Fruit fly (Drosophila melanogaster) whole organism, embryonic: ENCODE results near the gene Cyp12a5.

Experiments used
- Abd-B ChIP-seq: fragments of 200-800 bp; sonication (Bioruptor generic); optimal IDR thresholded peaks from 2 replicates; lab custom pipeline; 2018; ENCODE audit warnings: missing biosample characterization, mild to moderate bottlenecking, missing genetic modification characterization, moderate library complexity
- Adf1 ChIP-seq: fragments of 200-800 bp; sonication (Bioruptor generic); IDR thresholded peaks from 2 replicates; pipeline ENCODE4 v1.3.6; 2022; ENCODE audit warnings: missing biosample characterization, missing genetic modification characterization
- Atf3 ChIP-seq: fragments of 200-800 bp; sonication (Bioruptor generic); optimal IDR thresholded peaks from 3 replicates; lab custom pipeline; 2016; ENCODE audit warnings: missing biosample characterization, missing genetic modification characterization
- BEAF-32 ChIP-seq: fragments of 200-800 bp; sonication (Bioruptor generic); optimal IDR thresholded peaks from 3 replicates; lab custom pipeline; 2017; ENCODE audit warnings: missing biosample characterization, missing genetic modification characterization, mild to moderate bottlenecking, moderate library complexity, missing genetic modification reagents
- BtbVII ChIP-seq: fragments of 200-800 bp; sonication (Bioruptor generic); optimal IDR thresholded peaks from 3 replicates; lab custom pipeline; 2017; ENCODE audit warnings: missing biosample characterization, mild to moderate bottlenecking, missing genetic modification characterization
- CG11504 ChIP-seq: fragments of 200-800 bp; sonication (Bioruptor generic); optimal IDR thresholded peaks from 3 replicates; lab custom pipeline; 2019; ENCODE audit warnings: missing biosample characterization, mild to moderate bottlenecking, missing genetic modification characterization, moderate library complexity
- CG12219 ChIP-seq: fragments of 200-800 bp; sonication (Bioruptor generic); optimal IDR thresholded peaks from 3 replicates; lab custom pipeline; 2018; ENCODE audit warnings: missing biosample characterization, mild to moderate bottlenecking, missing genetic modification characterization
- CG12299 ChIP-seq: fragments of 200-800 bp; sonication (Bioruptor generic); optimal IDR thresholded peaks from 2 replicates; lab custom pipeline; 2018; ENCODE audit warnings: missing biosample characterization, mild to moderate bottlenecking, missing genetic modification characterization
- CG12659 ChIP-seq: fragments of 200-800 bp; sonication (Bioruptor generic); optimal IDR thresholded peaks from 3 replicates; lab custom pipeline; 2017; ENCODE audit warnings: mild to moderate bottlenecking, missing biosample characterization, missing genetic modification reagents, missing genetic modification characterization
- CG13123 ChIP-seq: fragments of 200-800 bp; sonication (Bioruptor generic); optimal IDR thresholded peaks from 2 replicates; lab custom pipeline; 2016; ENCODE audit warnings: missing biosample characterization, missing genetic modification characterization
- CG13624 ChIP-seq: fragments of 200-800 bp; sonication (Bioruptor generic); optimal IDR thresholded peaks from 2 replicates; lab custom pipeline; 2016; ENCODE audit warnings: missing biosample characterization, missing genetic modification characterization
- CG14050 ChIP-seq: fragments of 200-800 bp; sonication (Bioruptor generic); IDR thresholded peaks from 3 replicates; pipeline ENCODE4 v1.3.6; 2022; ENCODE audit warnings: missing biosample characterization, missing genetic modification characterization
- CG14860 ChIP-seq: fragments of 200-800 bp; sonication (Bioruptor generic); IDR thresholded peaks from 3 replicates; pipeline ENCODE4 v1.3.6; 2022; ENCODE audit warnings: missing biosample characterization, missing genetic modification characterization; ENCODE audit not compliant: partially characterized antibody
- CG15073 ChIP-seq: fragments of 200-800 bp; sonication (Bioruptor generic); optimal IDR thresholded peaks from 2 replicates; lab custom pipeline; 2016; ENCODE audit warnings: missing biosample characterization, missing genetic modification characterization
- CG17328 ChIP-seq: fragments of 200-800 bp; sonication (Bioruptor generic); IDR thresholded peaks from 2 replicates; pipeline ENCODE4 v1.3.6; 2022; ENCODE audit warnings: missing biosample characterization, missing genetic modification characterization
- CG43689 ChIP-seq: fragments of 200-800 bp; sonication (Bioruptor generic); IDR thresholded peaks from 2 replicates; pipeline ENCODE4 v1.3.6; 2022; ENCODE audit warnings: missing biosample characterization, missing genetic modification characterization
- CG6175 ChIP-seq: fragments of 200-800 bp; sonication (Bioruptor generic); IDR thresholded peaks from 3 replicates; pipeline ENCODE4 v1.3.6; 2022; ENCODE audit warnings: missing biosample characterization, missing genetic modification characterization
- CG7745 ChIP-seq: fragments of 200-800 bp; sonication (Bioruptor generic); optimal IDR thresholded peaks from 2 replicates; lab custom pipeline; 2018; ENCODE audit warnings: missing biosample characterization, mild to moderate bottlenecking, missing genetic modification characterization, moderate library complexity
- CHES-1-like ChIP-seq: fragments of 200-800 bp; sonication (Bioruptor generic); optimal IDR thresholded peaks from 2 replicates; lab custom pipeline; 2016; ENCODE audit warnings: missing biosample characterization, missing genetic modification characterization
- Dad ChIP-seq: fragments of 200-800 bp; sonication (Bioruptor generic); optimal IDR thresholded peaks from 3 replicates; lab custom pipeline; 2016; ENCODE audit warnings: missing biosample characterization, missing genetic modification characterization
- E2f1 ChIP-seq: fragments of 200-800 bp; sonication (Bioruptor generic); IDR thresholded peaks from 2 replicates; pipeline ENCODE4 v1.3.6; 2022; ENCODE audit warnings: missing biosample characterization, missing genetic modification characterization
- Hand ChIP-seq: fragments of 200-800 bp; sonication (Bioruptor generic); optimal IDR thresholded peaks from 2 replicates; lab custom pipeline; 2017; ENCODE audit warnings: mild to moderate bottlenecking, missing biosample characterization, missing genetic modification reagents, missing genetic modification characterization
- MTF-1 ChIP-seq: fragments of 200-800 bp; sonication (Bioruptor generic); optimal IDR thresholded peaks from 2 replicates; lab custom pipeline; 2018; ENCODE audit warnings: missing biosample characterization, mild to moderate bottlenecking, missing genetic modification characterization, borderline replicate concordance
- Mad ChIP-seq: fragments of 200-800 bp; sonication (Bioruptor generic); optimal IDR thresholded peaks from 2 replicates; lab custom pipeline; 2016; ENCODE audit warnings: missing biosample characterization, missing genetic modification characterization
- Nf-YB ChIP-seq: fragments of 200-800 bp; sonication (Bioruptor generic); optimal IDR thresholded peaks from 3 replicates; lab custom pipeline; 2019; ENCODE audit warnings: missing biosample characterization, mild to moderate bottlenecking, missing genetic modification characterization, moderate library complexity
- Pdp1 ChIP-seq, 2 experiments: fragments of 200-800 bp; sonication (Bioruptor generic); optimal IDR thresholded peaks; 3 replicates each; lab custom pipeline; 2016; ENCODE audit warnings: missing biosample characterization in 2 of 2, missing genetic modification characterization in 2 of 2, mild to moderate bottlenecking in 1 of 2, moderate library complexity in 1 of 2
- Sry-β ChIP-seq: fragments of 200-800 bp; sonication (Bioruptor generic); optimal IDR thresholded peaks from 2 replicates; lab custom pipeline; 2018; ENCODE audit warnings: missing biosample characterization, mild to moderate bottlenecking, missing genetic modification characterization, moderate library complexity
- Stat92E ChIP-seq, 3 experiments: fragments of >200 bp in 2 of 3; fragments of 200-800 bp in 1 of 3; sonication (Bioruptor generic) in 1 of 3; optimal IDR thresholded peaks; 2 replicates each; lab custom pipeline; 2017 to 2019; ENCODE audit warnings: missing biosample characterization in 3 of 3, missing genetic modification characterization in 3 of 3, mild to moderate bottlenecking in 1 of 3, moderate library complexity in 1 of 3
- amos ChIP-seq: fragments of 200-800 bp; sonication (Bioruptor generic); IDR thresholded peaks from 2 replicates; pipeline ENCODE4 v1.3.6; 2022; ENCODE audit warnings: missing biosample characterization, missing genetic modification characterization; ENCODE audit not compliant: partially characterized antibody
- bcd ChIP-seq: fragments of 200-800 bp; sonication (Bioruptor generic); optimal IDR thresholded peaks from 2 replicates; lab custom pipeline; 2017; ENCODE audit warnings: missing biosample characterization, mild to moderate bottlenecking, missing genetic modification characterization
- caup ChIP-seq: fragments of 200-800 bp; sonication (Bioruptor generic); optimal IDR thresholded peaks from 3 replicates; lab custom pipeline; 2017; ENCODE audit warnings: missing biosample characterization, mild to moderate bottlenecking, missing genetic modification characterization, moderate library complexity; ENCODE audit not compliant: severe bottlenecking
- chn ChIP-seq: fragments of 200-800 bp; sonication (Bioruptor generic); optimal IDR thresholded peaks from 2 replicates; lab custom pipeline; 2016; ENCODE audit warnings: missing biosample characterization, missing genetic modification characterization
- crc ChIP-seq: fragments of 200-800 bp; sonication (Bioruptor generic); optimal IDR thresholded peaks from 2 replicates; lab custom pipeline; 2016; ENCODE audit warnings: missing biosample characterization, missing genetic modification characterization
- fd64A ChIP-seq: fragments of 200-800 bp; sonication (Bioruptor generic); optimal IDR thresholded peaks from 3 replicates; lab custom pipeline; 2018; ENCODE audit warnings: missing biosample characterization, mild to moderate bottlenecking, missing genetic modification characterization
- gcm2 ChIP-seq: fragments of 200-800 bp; sonication (Bioruptor generic); optimal IDR thresholded peaks from 2 replicates; lab custom pipeline; 2016; ENCODE audit warnings: missing biosample characterization, missing genetic modification characterization
- gt ChIP-seq: fragments of 200-800 bp; sonication (Bioruptor generic); IDR thresholded peaks from 2 replicates; pipeline ENCODE4 v1.3.6; 2022; ENCODE audit warnings: missing biosample characterization, missing genetic modification characterization
- hb ChIP-seq: fragments of 200-800 bp; sonication (Bioruptor generic); IDR thresholded peaks from 3 replicates; pipeline ENCODE4 v1.3.6; 2022; ENCODE audit warnings: missing biosample characterization, missing genetic modification characterization; ENCODE audit not compliant: partially characterized antibody
- hbn ChIP-seq: fragments of 200-800 bp; sonication (Bioruptor generic); IDR thresholded peaks from 2 replicates; pipeline ENCODE4 v1.3.6; 2022; ENCODE audit warnings: missing biosample characterization, missing genetic modification characterization; ENCODE audit not compliant: partially characterized antibody
- jing ChIP-seq: fragments of 200-800 bp; sonication (Bioruptor generic); optimal IDR thresholded peaks from 2 replicates; lab custom pipeline; 2018; ENCODE audit warnings: missing biosample characterization, mild to moderate bottlenecking, missing genetic modification characterization
- ken ChIP-seq: fragments of 200-800 bp; sonication (Bioruptor generic); IDR thresholded peaks from 3 replicates; pipeline ENCODE4 v1.3.6; 2022; ENCODE audit warnings: missing biosample characterization, missing genetic modification characterization
- knrl ChIP-seq: fragments of 200-800 bp; sonication (Bioruptor generic); IDR thresholded peaks from 3 replicates; pipeline ENCODE4 v1.3.6; 2022; ENCODE audit warnings: missing biosample characterization, missing genetic modification characterization; ENCODE audit not compliant: partially characterized antibody
- mam ChIP-seq: fragments of 200-800 bp; sonication (Bioruptor generic); optimal IDR thresholded peaks from 3 replicates; lab custom pipeline; 2016; ENCODE audit warnings: missing biosample characterization, missing genetic modification characterization
- pfk ChIP-seq: fragments of 200-800 bp; sonication (Bioruptor generic); optimal IDR thresholded peaks from 2 replicates; lab custom pipeline; 2018; ENCODE audit warnings: missing biosample characterization, mild to moderate bottlenecking, missing genetic modification characterization, moderate library complexity
- scrt ChIP-seq: fragments of 200-800 bp; sonication (Bioruptor generic); optimal IDR thresholded peaks from 2 replicates; lab custom pipeline; 2018; ENCODE audit warnings: missing biosample characterization, mild to moderate bottlenecking, missing genetic modification characterization, moderate library complexity
- sd ChIP-seq: fragments of 200-800 bp; sonication (Bioruptor generic); optimal IDR thresholded peaks from 3 replicates; lab custom pipeline; 2018; ENCODE audit warnings: missing biosample characterization, mild to moderate bottlenecking, missing genetic modification characterization, moderate library complexity
- tna ChIP-seq: fragments of 200-800 bp; sonication (Bioruptor generic); IDR thresholded peaks from 2 replicates; pipeline ENCODE4 v1.3.6; 2022; ENCODE audit warnings: missing biosample characterization, missing genetic modification characterization; ENCODE audit not compliant: partially characterized antibody
- vnd ChIP-seq: fragments of 200-800 bp; sonication (Bioruptor generic); IDR thresholded peaks from 3 replicates; pipeline ENCODE4 v1.3.6; 2022; ENCODE audit warnings: missing biosample characterization, missing genetic modification characterization; ENCODE audit not compliant: partially characterized antibody
- wdn ChIP-seq: fragments of 200-800 bp; sonication (Bioruptor generic); IDR thresholded peaks from 2 replicates; pipeline ENCODE4 v1.3.6; 2022; ENCODE audit warnings: missing biosample characterization, missing genetic modification characterization
- zen2 ChIP-seq: fragments of 200-800 bp; sonication (Bioruptor generic); IDR thresholded peaks from 3 replicates; pipeline ENCODE4 v1.3.6; 2022; ENCODE audit warnings: missing biosample characterization, missing genetic modification characterization; ENCODE audit not compliant: partially characterized antibody

Cyp12a5 gene

dm6 chr3R:19164873-19165456 is 32.5 kb downstream of the Cyp12a5 start (continued):
- no peak for TF ChIP-seq CG12219
- no peak for TF ChIP-seq ken (GFP tag; lab: Robert Waterston, UW)
- TF ChIP-seq gt = 0 out of 2 replicates have a peak, but pooled peaks have one; percentile 11
- no peak for TF ChIP-seq BtbVII (GFP tag; lab: Kevin White, UChicago)
- no peak for TF ChIP-seq amos (GFP tag; lab: Robert Waterston, UW)
- no peak for TF ChIP-seq CG15073 (GFP tag; lab: Kevin White, UChicago)
- peak; percentile 2 for TF ChIP-seq mam
- TF ChIP-seq CG6175 (GFP tag; lab: Robert Waterston, UW) = no peak
- TF ChIP-seq BEAF-32 (GFP tag; lab: Kevin White, UChicago) = no peak
- no peak for TF ChIP-seq CG14050
- no peak for TF ChIP-seq hb (GFP tag; lab: Robert Waterston, UW)
- TF ChIP-seq CG7745 = no peak
- no peak for TF ChIP-seq Atf3 (GFP tag; lab: Kevin White, UChicago)
- TF ChIP-seq CG13624 = no peak
- no peak for TF ChIP-seq Hand (GFP tag; lab: Kevin White, UChicago)
- peak; percentile 18 for TF ChIP-seq MTF-1 (GFP tag; lab: Kevin White, UChicago)
- TF ChIP-seq CG12659 (GFP tag; lab: Kevin White, UChicago) = peak; percentile 50
- TF ChIP-seq scrt (GFP tag; lab: Kevin White, UChicago) = no peak
- no peak for TF ChIP-seq Stat92E (GFP tag; optimal IDR thresholded peaks at IDR 0.05; lab: Kevin White, UChicago)
- TF ChIP-seq sd (tag; lab: Kevin White, UChicago) = no peak
- TF ChIP-seq fd64A (GFP tag; lab: Kevin White, UChicago) = peak; percentile 27
- no peak for TF ChIP-seq CG12299 (tag; lab: Kevin White, UChicago)
- no peak for TF ChIP-seq vnd (GFP tag; lab: Robert Waterston, UW)
- TF ChIP-seq jing = no peak
- no peak for TF ChIP-seq CG43689
- TF ChIP-seq Pdp1 (GFP tag; optimal IDR thresholded peaks at IDR 0.05; lab: Kevin White, UChicago) = no peak
- peak; percentile 14 for TF ChIP-seq caup (GFP tag; lab: Kevin White, UChicago)
- TF ChIP-seq E2f1 (GFP tag; lab: Robert Waterston, UW) = peak; percentile 52
- peak; percentile 8 for TF ChIP-seq Dad
- TF ChIP-seq zen2 (GFP tag; lab: Robert Waterston, UW) = no peak
- TF ChIP-seq wdn (GFP tag; lab: Robert Waterston, UW) = no peak
- no peak for TF ChIP-seq knrl (GFP tag; lab: Robert Waterston, UW)
- no peak for TF ChIP-seq gcm2 (GFP tag; lab: Kevin White, UChicago)
- TF ChIP-seq pfk = no peak
- peak; percentile 58 for TF ChIP-seq Mad
- peak; percentile 69 for TF ChIP-seq CG11504
- no peak for TF ChIP-seq CG14860 (GFP tag; lab: Robert Waterston, UW)
- TF ChIP-seq Adf1 (GFP tag; lab: Robert Waterston, UW) = no peak
- peak; percentile 2 for TF ChIP-seq Nf-YB (GFP tag; lab: Kevin White, UChicago)
- TF ChIP-seq Sry-β (GFP tag; lab: Kevin White, UChicago) = no peak
- no peak for TF ChIP-seq chn
- TF ChIP-seq CHES-1-like = no peak
- no peak for TF ChIP-seq hbn
- no peak for TF ChIP-seq CG13123 (GFP tag; lab: Kevin White, UChicago)
- TF ChIP-seq tna (GFP tag; lab: Robert Waterston, UW) = no peak
- peak; percentile 39; the same call in 1 of the 2 replicates for TF ChIP-seq CG17328 (GFP tag; lab: Robert Waterston, UW)
- peak; percentile 31 for TF ChIP-seq Abd-B (GFP tag; lab: Kevin White, UChicago)
- TF ChIP-seq crc (GFP tag; lab: Kevin White, UChicago) = no peak
- peak; percentile 36 for TF ChIP-seq bcd
